Worm (Caenorhabditis elegans): ENCODE data around the gene btb-16.

The btb-16 gene

ce11 chrII:3310957-3311657 lies 14.4 kb downstream of the btb-16 start:
- TF ChIP-seq elt-2 (tag; optimal IDR thresholded peaks at IDR 0.05) = peak; percentile 50
- TF ChIP-seq lin-39 (tag; optimal IDR thresholded peaks at IDR 0.05) = no peak
- no peak for TF ChIP-seq ceh-8 (GFP tag; optimal IDR thresholded peaks at IDR 0.05)
- no peak for TF ChIP-seq efl-1 (optimal IDR thresholded peaks at IDR 0.05)
- TF ChIP-seq efl-1 (GFP tag; optimal IDR thresholded peaks at IDR 0.05 in 1 of 2) = no peak
- no peak for TF ChIP-seq nhr-47 (tag; optimal IDR thresholded peaks at IDR 0.05)
- peak; percentile 16 for TF ChIP-seq rnt-1 (tag; optimal IDR thresholded peaks at IDR 0.05)

DNA sequence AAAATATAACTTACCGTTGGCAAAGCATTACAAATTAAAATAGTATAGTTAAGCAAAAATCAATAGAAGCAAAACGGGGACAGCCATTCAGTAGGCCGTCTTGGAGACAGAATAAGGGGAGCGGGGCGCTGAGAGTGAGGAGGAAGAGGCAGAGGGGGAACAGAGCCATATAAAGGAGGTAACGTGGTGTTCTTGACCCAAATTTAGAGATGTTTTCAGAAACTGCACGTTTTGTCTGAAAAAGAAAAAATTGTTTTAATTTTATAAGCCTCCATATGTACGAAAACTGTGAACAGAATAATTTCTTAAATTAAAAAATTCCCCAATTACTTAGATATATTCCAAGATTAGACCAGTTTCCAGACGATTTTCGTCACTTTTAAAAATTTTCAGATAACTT lies 16.8 kb downstream of the btb-16 start, which contains the start of gene F39E9.6:
Gene F39E9.6, minus strand, starts transcription at position 101 of the 400 bp plus-strand sequence.
- TF ChIP-seq skn-1 (tag; optimal IDR thresholded peaks at IDR 0.05) = no peak
- no peak for TF ChIP-seq lin-39 (tag; optimal IDR thresholded peaks at IDR 0.05)
- TF ChIP-seq C04F5.9 (tag; optimal IDR thresholded peaks at IDR 0.05) = no peak
- TF ChIP-seq sptf-1 (tag; optimal IDR thresholded peaks at IDR 0.05) = no peak
- no peak for TF ChIP-seq lin-13 (GFP tag; optimal IDR thresholded peaks at IDR 0.05)
- TF ChIP-seq aly-2 (tag; optimal IDR thresholded peaks at IDR 0.05) = no peak
- no peak for TF ChIP-seq xbp-1 (tag; optimal IDR thresholded peaks at IDR 0.05)
- no peak for TF ChIP-seq elt-3 (tag; optimal IDR thresholded peaks at IDR 0.05)
- no peak for TF ChIP-seq nhr-90 (tag; optimal IDR thresholded peaks at IDR 0.05; ENCODE audit: poor library complexity)
- no peak for TF ChIP-seq mef-2 (tag; optimal IDR thresholded peaks at IDR 0.05)
- no peak for TF ChIP-seq hpl-2 (GFP tag; optimal IDR thresholded peaks at IDR 0.05)
- TF ChIP-seq mdl-1 (tag; optimal IDR thresholded peaks at IDR 0.05) = no peak

- TF ChIP-seq F16B12.6 (tag; optimal IDR thresholded peaks at IDR 0.05) (no peak), ceh-82 (tag; optimal IDR thresholded peaks at IDR 0.05) (no peak), nhr-76 (tag; optimal IDR thresholded peaks at IDR 0.05) (no peak), aly-2 (tag; optimal IDR thresholded peaks at IDR 0.05) (no peak), unc-62 (GFP tag; optimal IDR thresholded peaks at IDR 0.05) (no peak), nhr-90 (tag; optimal IDR thresholded peaks at IDR 0.05; ENCODE audit: poor library complexity) (no peak), zag-1 (tag; optimal IDR thresholded peaks at IDR 0.05) (no peak), ceh-63 (GFP tag; optimal IDR thresholded peaks at IDR 0.05) (no peak), nhr-20 (tag; optimal IDR thresholded peaks at IDR 0.05) (peak; percentile 17), elt-2 (tag; optimal IDR thresholded peaks at IDR 0.05) (peak; percentile 84)
These were observed 22.2 kb downstream of the btb-16 start for ce11 chrII:3318839-3319238.

ce11 chrII:3322257-3322656 lies 25.6 kb downstream of the btb-16 start, which contains the start of gene Y46D2A.1:
Gene Y46D2A.1 (plus strand): TSS chrII:3322557.
- TF ChIP-seq nhr-12 (tag; optimal IDR thresholded peaks at IDR 0.05) (no peak), C34B4.2 (tag; optimal IDR thresholded peaks at IDR 0.05) (no peak), elt-2 (tag; optimal IDR thresholded peaks at IDR 0.05) (peak; percentile 49)

- TF ChIP-seq nhr-76 (tag; optimal IDR thresholded peaks at IDR 0.05) (no peak), elt-2 (tag; optimal IDR thresholded peaks at IDR 0.05) (peak; percentile 9)
These were observed 26.5 kb downstream of the btb-16 start, which contains the start of gene Y46D2A.2 for ce11 chrII:3323179-3323578. Gene Y46D2A.2 (minus strand): TSS chrII:3323279.

- no peak for TF ChIP-seq fkh-10 (GFP tag; optimal IDR thresholded peaks at IDR 0.05)
- TF ChIP-seq dpl-1 (GFP tag; optimal IDR thresholded peaks at IDR 0.05) = no peak
- no peak for TF ChIP-seq fkh-4 (tag; optimal IDR thresholded peaks at IDR 0.05; ENCODE audit: borderline replicate concordance)
- TF ChIP-seq zip-4 (GFP tag; optimal IDR thresholded peaks at IDR 0.05) = no peak
- no peak for TF ChIP-seq tbx-2 (tag; optimal IDR thresholded peaks at IDR 0.05)
- no peak for TF ChIP-seq nhr-237 (tag; optimal IDR thresholded peaks at IDR 0.05)
- TF ChIP-seq fos-1 (tag; optimal IDR thresholded peaks at IDR 0.05) = no peak
- TF ChIP-seq nhr-76 (tag; optimal IDR thresholded peaks at IDR 0.05) = no peak
- TF ChIP-seq skn-1 (tag; optimal IDR thresholded peaks at IDR 0.05) = no peak
- TF ChIP-seq ces-1 (GFP tag; optimal IDR thresholded peaks at IDR 0.05) = no peak
- no peak for TF ChIP-seq jun-1 (tag; optimal IDR thresholded peaks at IDR 0.05)
- no peak for TF ChIP-seq mab-9 (GFP tag; IDR thresholded peaks at IDR 0.05)
- no peak for TF ChIP-seq nhr-19 (GFP tag; conservative IDR thresholded peaks at IDR 0.05)
- TF ChIP-seq lin-35 (GFP tag; optimal IDR thresholded peaks at IDR 0.05) = no peak
These were observed 30.4 kb downstream of the btb-16 start, which contains the start of gene Y46D2A.3 for ce11 chrII:3327104-3327503. Gene Y46D2A.3 (minus strand): TSS chrII:3327204.

Data from whole organism, L1 larva.